Fruit fly (Drosophila melanogaster) whole organism, prepupa: Measurements from ENCODE around the gene CG1909.

Experiments used
- CG11762 ChIP-seq: fragments of 200-800 bp; sonication (Bioruptor generic); optimal IDR thresholded peaks from 3 replicates; lab custom pipeline; 2016; ENCODE audit warnings: missing biosample characterization, missing genetic modification characterization; ENCODE audit not compliant: insufficient read depth
- CG15336 ChIP-seq: fragments of 200-800 bp; sonication (Bioruptor generic); IDR thresholded peaks from 2 replicates; pipeline ENCODE4 v1.3.6; 2022; ENCODE audit warnings: missing biosample characterization, missing genetic modification characterization
- CG3032 ChIP-seq: fragments of 200-800 bp; optimal IDR thresholded peaks from 2 replicates; lab custom pipeline; 2019; ENCODE audit warnings: missing biosample characterization, mild to moderate bottlenecking, missing genetic modification characterization, moderate library complexity
- CG31627 ChIP-seq: fragments of 200-800 bp; sonication (Bioruptor generic); optimal IDR thresholded peaks from 3 replicates; lab custom pipeline; 2016; ENCODE audit warnings: missing biosample characterization, missing genetic modification characterization
- CG34406 ChIP-seq: fragments of 200-800 bp; sonication (Bioruptor generic); optimal IDR thresholded peaks from 3 replicates; lab custom pipeline; 2016; ENCODE audit warnings: missing biosample characterization, missing genetic modification characterization
- CG8319 ChIP-seq: fragments of 200-800 bp; sonication (Bioruptor generic); optimal IDR thresholded peaks from 3 replicates; lab custom pipeline; 2016; ENCODE audit warnings: missing biosample characterization, missing genetic modification characterization
- Eip75B ChIP-seq: fragments of 200-800 bp; sonication (Bioruptor generic); optimal IDR thresholded peaks from 3 replicates; lab custom pipeline; 2016; ENCODE audit warnings: missing biosample characterization, missing genetic modification characterization
- Eip93F ChIP-seq: fragments of 200-800 bp; sonication (Bioruptor generic); optimal IDR thresholded peaks from 2 replicates; lab custom pipeline; 2016; ENCODE audit warnings: missing biosample characterization, mild to moderate bottlenecking, missing genetic modification characterization
- Hr38 ChIP-seq: sonication (Bioruptor generic); optimal IDR thresholded peaks from 2 replicates; lab custom pipeline; 2016; ENCODE audit warnings: missing biosample characterization, missing genetic modification characterization
- Met ChIP-seq: fragments of 200-800 bp; sonication (Bioruptor generic); optimal IDR thresholded peaks from 3 replicates; lab custom pipeline; 2016; ENCODE audit warnings: missing biosample characterization, missing genetic modification characterization
- fkh ChIP-seq: fragments of 200-800 bp; sonication (Bioruptor generic); optimal IDR thresholded peaks from 3 replicates; lab custom pipeline; 2017; ENCODE audit warnings: missing biosample characterization, mild to moderate bottlenecking, missing genetic modification characterization, moderate library complexity
- lz ChIP-seq: fragments of 200-800 bp; sonication (Bioruptor generic); optimal IDR thresholded peaks from 3 replicates; lab custom pipeline; 2016; ENCODE audit warnings: missing biosample characterization, missing genetic modification characterization

DNA sequence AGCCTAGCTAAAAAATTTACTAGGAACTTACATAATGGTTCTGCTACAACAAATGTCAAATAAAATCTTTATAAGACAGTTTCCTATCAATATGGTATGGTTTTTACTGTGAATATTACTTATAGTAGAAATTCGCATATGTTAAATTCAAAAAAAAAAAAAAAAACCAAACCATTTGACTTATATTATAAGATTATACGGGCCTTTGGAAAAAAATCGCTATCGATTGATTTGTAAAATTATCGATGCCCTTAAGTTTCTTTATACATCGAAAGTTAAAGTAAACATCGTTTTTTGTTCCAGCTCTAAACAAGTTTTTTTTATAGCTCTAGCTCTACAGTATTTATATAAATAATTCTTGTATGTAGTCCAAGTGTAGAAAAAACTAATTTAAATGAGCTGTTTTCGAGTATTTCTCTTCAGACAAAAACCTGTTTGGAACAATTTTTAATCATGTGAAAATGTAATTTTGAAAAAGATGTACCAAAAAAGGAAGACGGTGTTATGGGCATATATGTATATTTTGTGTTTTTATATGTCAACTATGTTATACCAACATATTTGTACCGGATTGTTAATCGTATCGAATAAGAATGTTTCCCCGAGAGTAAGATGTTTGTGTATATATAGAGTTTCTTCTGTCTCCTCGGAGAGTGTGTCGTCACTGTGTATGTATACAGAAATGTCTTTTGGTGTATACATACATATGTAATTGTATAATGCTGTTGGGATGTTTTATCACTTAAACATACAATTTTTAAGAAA lies 11.2 kb upstream of the CG1909 start, which contains the start of the genes ND-49 and Ephrin:
- TF ChIP-seq CG8319 (no peak), CG34406 (no peak), CG31627 (GFP tag; lab: Kevin White, UChicago) (no peak), Eip93F (GFP tag; lab: Kevin White, UChicago) (no peak), CG3032 (tag; lab: Kevin White, UChicago) (no peak), Hr38 (GFP tag; lab: Kevin White, UChicago) (no peak), fkh (GFP tag; lab: Kevin White, UChicago) (no peak), Met (GFP tag; lab: Kevin White, UChicago) (no peak), CG11762 (no peak), Eip75B (no peak), lz (GFP tag; lab: Kevin White, UChicago) (no peak), CG15336 (GFP tag; lab: Robert Waterston, UW) (no peak)
